Fruit fly (Drosophila melanogaster) whole organism, wandering third instar larva: ENCODE data around the gene Nepl3.

Experiments
- Dfd ChIP-seq: fragments of >200 bp; optimal IDR thresholded peaks from 2 replicates; lab custom pipeline; 2017; ENCODE audit warnings: missing biosample characterization, missing genetic modification characterization
- HLH106 ChIP-seq: fragments of 200-800 bp; optimal IDR thresholded peaks from 3 replicates; lab custom pipeline; 2019; ENCODE audit warnings: missing biosample characterization, mild to moderate bottlenecking, missing genetic modification characterization, moderate library complexity
- brk ChIP-seq: fragments of 200-800 bp; sonication (Bioruptor generic); optimal IDR thresholded peaks from 2 replicates; lab custom pipeline; 2016; ENCODE audit warnings: missing biosample characterization, mild to moderate bottlenecking, missing genetic modification characterization
- fru ChIP-seq: fragments of 200-800 bp; sonication (Bioruptor generic); optimal IDR thresholded peaks from 3 replicates; lab custom pipeline; 2016; ENCODE audit warnings: missing biosample characterization, mild to moderate bottlenecking, missing genetic modification characterization
- h ChIP-seq: fragments of 200-800 bp; sonication (Bioruptor generic); optimal IDR thresholded peaks from 3 replicates; lab custom pipeline; 2016; ENCODE audit warnings: missing biosample characterization, mild to moderate bottlenecking, missing genetic modification characterization
- jim ChIP-seq: fragments of 175-275, 200-325 bp; sonication (Bioruptor generic); optimal IDR thresholded peaks from 2 replicates; lab custom pipeline; 2016; ENCODE audit warnings: missing biosample characterization, mild to moderate bottlenecking, missing genetic modification characterization
- pan ChIP-seq: fragments of >200 bp; optimal IDR thresholded peaks from 2 replicates; lab custom pipeline; 2017
- sage ChIP-seq: fragments of 200-800 bp; sonication (Bioruptor generic); optimal IDR thresholded peaks from 2 replicates; lab custom pipeline; 2016; ENCODE audit warnings: missing biosample characterization, mild to moderate bottlenecking, missing genetic modification characterization
- woc ChIP-seq: sonication (Bioruptor generic); optimal IDR thresholded peaks from 2 replicates; lab custom pipeline; 2016; ENCODE audit warnings: missing biosample characterization, mild to moderate bottlenecking, missing genetic modification characterization

DNA sequence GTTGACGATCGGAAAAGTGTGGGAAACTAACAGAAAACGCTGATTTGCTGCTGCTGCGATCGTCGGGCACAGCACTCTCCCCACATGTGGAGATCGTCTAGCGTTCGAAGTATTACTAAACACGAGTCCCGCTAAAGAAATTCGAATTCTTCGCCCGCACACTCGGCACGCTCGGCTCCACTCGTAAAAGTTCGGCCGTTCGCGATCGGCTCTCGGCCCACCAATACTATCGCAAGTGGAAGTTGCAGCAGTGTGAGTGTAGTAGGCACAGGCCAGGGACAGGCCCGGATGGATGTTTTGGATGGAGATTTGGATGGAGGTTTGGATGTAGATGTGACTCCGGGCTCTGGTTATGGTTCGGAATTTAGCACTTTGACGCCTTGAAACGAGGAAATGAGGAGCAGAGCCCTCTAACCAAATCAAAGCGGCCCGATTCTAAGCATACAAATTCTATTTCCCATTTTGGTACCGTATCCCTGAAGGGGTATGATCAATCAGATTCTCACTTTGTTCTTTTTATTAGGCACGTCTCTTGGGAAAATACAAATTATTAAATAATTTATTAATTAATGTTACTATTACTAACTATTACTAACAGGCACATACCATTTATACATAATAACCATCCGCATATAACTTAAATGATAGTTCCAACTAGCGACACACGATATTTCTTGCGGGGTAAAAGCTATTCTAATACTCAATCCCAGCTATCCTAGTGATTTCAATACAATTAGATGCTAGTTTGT is 30.6 kb downstream of the Nepl3 start:
- TF ChIP-seq h (GFP tag; lab: Kevin White, UChicago) (no peak), woc (GFP tag; lab: Kevin White, UChicago) (no peak), brk (GFP tag; lab: Kevin White, UChicago) (no peak), HLH106 (no peak), jim (GFP tag; lab: Kevin White, UChicago) (no peak), sage (no peak), pan (lab: Kevin White, UChicago) (no peak), Dfd (no peak), fru (no peak)
